Worm (Caenorhabditis elegans): ENCODE results near the gene F54D5.23.

DNA sequence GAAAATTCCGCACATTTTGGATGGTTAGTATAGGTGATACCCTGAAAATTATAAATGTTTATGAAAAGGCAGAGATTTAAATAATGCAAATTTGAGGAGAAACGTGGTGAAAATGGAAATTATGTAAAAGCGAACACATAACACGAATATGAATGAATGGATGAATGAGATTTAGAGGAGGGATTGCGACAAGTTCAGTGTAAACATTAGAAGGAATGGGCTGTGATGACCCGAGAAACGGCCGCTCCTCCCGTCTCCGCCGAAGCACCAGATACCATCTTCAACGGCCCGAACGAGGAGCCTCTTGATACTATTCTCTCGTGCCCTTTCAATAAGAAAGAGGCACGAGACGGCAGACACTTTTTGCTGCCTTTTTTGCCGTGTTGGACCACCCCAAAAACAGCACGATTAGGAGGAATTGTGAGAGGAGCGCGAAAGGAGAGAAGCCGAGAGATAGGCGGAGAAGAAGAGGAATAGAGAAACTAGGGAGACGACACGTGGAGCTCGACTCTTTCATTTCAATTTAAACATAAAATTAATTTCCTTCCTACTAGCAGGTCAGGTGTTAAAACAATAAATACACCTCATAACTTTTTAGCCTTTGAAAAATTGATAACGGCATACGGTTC, 26.4 kb upstream of the F54D5.23 start, which contains the start of gene gfat-1:
- no peak for TF ChIP-seq nhr-232 (tag; optimal IDR thresholded peaks at IDR 0.05)
- no peak for TF ChIP-seq odd-2 (tag; optimal IDR thresholded peaks at IDR 0.05)
- no peak for TF ChIP-seq pqm-1 (tag; optimal IDR thresholded peaks at IDR 0.05)
- no peak for TF ChIP-seq ceh-22 (tag; optimal IDR thresholded peaks at IDR 0.05)
- TF ChIP-seq ama-1 (optimal IDR thresholded peaks at IDR 0.05) = no peak
- TF ChIP-seq syd-9 (tag; optimal IDR thresholded peaks at IDR 0.05) = no peak
- TF ChIP-seq ceh-6 (GFP tag; optimal IDR thresholded peaks at IDR 0.05) = no peak
- TF ChIP-seq zip-5 (tag; optimal IDR thresholded peaks at IDR 0.05) = no peak
- TF ChIP-seq hlh-30 (tag; optimal IDR thresholded peaks at IDR 0.05; ENCODE audit: insufficient read depth) = peak; percentile 16
- TF ChIP-seq nhr-11 (tag; optimal IDR thresholded peaks at IDR 0.05) = no peak
- TF ChIP-seq eyg-1 (tag; optimal IDR thresholded peaks at IDR 0.05) = no peak

All from whole organism, late embryonic.